Worm (Caenorhabditis elegans): ENCODE results near the gene clp-6.

clp-6 gene

ce11 chrIV:1458192-1458591 lies 23.4 kb upstream of the clp-6 start:
- TF ChIP-seq elt-1 (tag; optimal IDR thresholded peaks at IDR 0.05; ENCODE audit: borderline replicate concordance, insufficient read depth) (no peak), lsy-2 (tag; optimal IDR thresholded peaks at IDR 0.05) (no peak), lin-13 (tag; optimal IDR thresholded peaks at IDR 0.05) (no peak)

DNA sequence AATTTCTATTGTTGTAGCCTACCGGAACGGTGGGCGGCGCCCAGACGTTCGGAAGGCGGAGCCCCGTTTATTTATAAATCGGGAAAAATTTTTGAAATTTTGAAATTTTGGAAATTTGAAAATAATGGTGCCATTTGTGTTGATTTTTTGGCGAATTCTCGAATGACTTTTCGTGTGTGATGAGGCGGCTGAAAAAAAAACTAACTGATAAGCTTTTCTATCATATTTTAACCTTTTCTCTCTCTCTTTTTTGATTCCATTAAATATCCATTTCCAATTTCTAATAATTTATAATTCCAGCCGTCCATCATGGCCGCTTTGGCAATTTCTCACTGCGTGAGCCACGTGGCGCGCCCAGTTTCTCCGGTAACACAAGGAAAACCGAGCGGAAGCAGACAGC lies 21.9 kb upstream of the clp-6 start, which contains the start of gene nadk-1:
TSS of gene nadk-1 (plus strand) at position 301 of the 400 bp plus-strand sequence.
- TF ChIP-seq bed-3 (GFP tag; optimal IDR thresholded peaks at IDR 0.05), result no peak
- no peak for TF ChIP-seq nhr-28 (tag; optimal IDR thresholded peaks at IDR 0.05)

ce11 chrIV:1455006-1455405 lies 20.2 kb upstream of the clp-6 start:
- TF ChIP-seq ztf-11 (tag; optimal IDR thresholded peaks at IDR 0.05) (no peak), lin-32 (GFP tag; optimal IDR thresholded peaks at IDR 0.05) (no peak), elt-1 (tag; optimal IDR thresholded peaks at IDR 0.05; ENCODE audit: borderline replicate concordance, insufficient read depth) (no peak), mls-2 (tag; optimal IDR thresholded peaks at IDR 0.05) (no peak), drap-1 (GFP tag; optimal IDR thresholded peaks at IDR 0.05) (no peak), hlh-1 (tag; optimal IDR thresholded peaks at IDR 0.05) (no peak), mep-1 (tag; optimal IDR thresholded peaks at IDR 0.05) (no peak), nhr-237 (tag; optimal IDR thresholded peaks at IDR 0.05) (no peak), sem-2 (GFP tag; optimal IDR thresholded peaks at IDR 0.05) (no peak), ceh-43 (GFP tag; optimal IDR thresholded peaks at IDR 0.05) (no peak)

DNA sequence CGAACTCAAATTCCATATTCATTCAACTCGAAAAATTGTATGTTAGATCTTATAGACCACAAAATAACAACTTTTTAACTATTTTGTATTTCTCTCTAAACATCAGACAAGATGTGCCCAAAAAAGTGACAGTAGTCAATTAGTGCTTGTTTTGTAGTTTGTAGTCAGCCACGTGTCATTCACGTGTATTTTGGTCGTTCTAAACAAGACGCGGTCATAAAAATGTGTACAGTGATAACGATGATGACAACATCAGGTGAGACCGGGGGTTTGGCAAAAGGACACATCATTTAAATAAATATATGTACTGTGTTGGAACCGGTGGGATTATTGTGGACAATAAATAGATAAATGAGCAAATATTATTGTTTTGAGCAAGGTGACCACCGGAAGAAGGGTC lies 19.4 kb upstream of the clp-6 start:
- TF ChIP-seq nhr-28 (tag; optimal IDR thresholded peaks at IDR 0.05) (peak; percentile 13), elt-3 (tag; optimal IDR thresholded peaks at IDR 0.05) (no peak), hlh-1 (tag; optimal IDR thresholded peaks at IDR 0.05) (no peak)

- no peak for TF ChIP-seq hlh-1 (tag; optimal IDR thresholded peaks at IDR 0.05)
- no peak for TF ChIP-seq flh-1 (GFP tag; optimal IDR thresholded peaks at IDR 0.05)
- TF ChIP-seq ceh-39 (tag; optimal IDR thresholded peaks at IDR 0.05), result no peak
- TF ChIP-seq unc-39 (tag; optimal IDR thresholded peaks at IDR 0.05), result no peak
- no peak for TF ChIP-seq sptf-1 (tag; optimal IDR thresholded peaks at IDR 0.05)
- TF ChIP-seq ham-2 (GFP tag; optimal IDR thresholded peaks at IDR 0.05), result no peak
- no peak for TF ChIP-seq mab-5 (tag; optimal IDR thresholded peaks at IDR 0.05)
- no peak for TF ChIP-seq zip-8 (tag; optimal IDR thresholded peaks at IDR 0.05)
- no peak for TF ChIP-seq cnd-1 (tag; optimal IDR thresholded peaks at IDR 0.05)
- no peak for TF ChIP-seq elt-3 (tag; optimal IDR thresholded peaks at IDR 0.05)
- no peak for TF ChIP-seq unc-120 (tag; optimal IDR thresholded peaks at IDR 0.05; ENCODE audit: poor library complexity, severe bottlenecking)
- TF ChIP-seq snpc-4 (tag; optimal IDR thresholded peaks at IDR 0.05), result no peak
These were observed 18.6 kb upstream of the clp-6 start for ce11 chrIV:1453451-1453850.

DNA sequence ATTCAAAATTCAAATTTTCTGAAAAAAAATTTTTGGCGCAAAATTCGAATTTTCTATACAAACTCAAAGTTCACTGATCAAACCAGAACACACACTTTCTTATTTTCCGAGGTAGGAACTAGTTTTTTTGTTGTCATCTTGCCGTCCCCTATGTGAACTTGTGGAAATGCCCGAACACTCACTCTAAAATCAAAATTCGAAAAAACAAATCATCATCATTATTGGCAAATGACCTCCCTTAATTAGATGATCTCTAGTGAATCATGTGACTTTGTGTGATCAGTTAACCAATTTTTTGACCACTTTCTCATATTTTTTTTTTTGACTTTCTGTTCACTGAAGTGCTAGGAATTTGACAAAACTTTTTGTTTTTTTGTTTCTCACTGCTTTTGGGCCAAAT lies 17.6 kb upstream of the clp-6 start:
- TF ChIP-seq nhr-28 (tag; optimal IDR thresholded peaks at IDR 0.05) (no peak), elt-1 (tag; optimal IDR thresholded peaks at IDR 0.05; ENCODE audit: borderline replicate concordance, insufficient read depth) (no peak)

DNA sequence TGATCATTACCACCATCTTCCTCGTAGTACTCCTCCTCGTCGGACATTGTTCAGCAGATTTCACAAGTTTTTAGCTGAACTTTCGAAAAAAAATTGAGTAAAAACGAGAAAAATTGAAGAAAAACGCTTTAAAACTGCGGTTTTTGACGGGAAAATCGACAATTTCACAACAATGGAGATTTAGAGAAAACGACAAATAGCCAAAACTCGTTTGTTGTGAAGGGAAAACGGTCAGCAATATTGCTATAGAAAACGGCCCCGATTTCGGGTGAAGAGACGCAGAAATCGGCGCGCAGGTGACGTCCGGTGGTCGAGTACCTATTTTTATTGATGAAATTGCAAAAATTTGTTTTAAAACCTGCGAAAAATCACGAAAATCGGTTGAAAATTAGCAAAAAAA lies 11.1 kb upstream of the clp-6 start, which contains the start of gene clp-7:
TSS of gene clp-7 (minus strand) at position 47 of the 400 bp plus-strand sequence.
- no peak for TF ChIP-seq flh-1 (GFP tag; optimal IDR thresholded peaks at IDR 0.05)
- no peak for TF ChIP-seq sptf-1 (tag; optimal IDR thresholded peaks at IDR 0.05)
- no peak for TF ChIP-seq nhr-237 (tag; optimal IDR thresholded peaks at IDR 0.05)
- no peak for TF ChIP-seq ceh-83 (GFP tag; optimal IDR thresholded peaks at IDR 0.05)
- TF ChIP-seq nhr-12 (tag; optimal IDR thresholded peaks at IDR 0.05), result no peak
- no peak for TF ChIP-seq unc-120 (tag; optimal IDR thresholded peaks at IDR 0.05; ENCODE audit: poor library complexity, severe bottlenecking)
- TF ChIP-seq hlh-1 (tag; optimal IDR thresholded peaks at IDR 0.05), result peak; percentile 22
- TF ChIP-seq tbx-8 (GFP tag; optimal IDR thresholded peaks at IDR 0.05), result no peak

All from whole organism, mixed stage, embryonic.